Worm (Caenorhabditis elegans) whole organism, L1 larva: ENCODE data around the gene zip-5.

ENCODE experiments used
- ama-1 ChIP-seq: fragments of 150-350 bp; optimal IDR thresholded peaks from 2 replicates; lab custom pipeline; 2014
- elt-3 ChIP-seq, 6 experiments: fragments of 150-350 bp in 1 of 6; sonication (generic microtip); optimal IDR thresholded peaks; 2 replicates each; lab custom pipeline; 2017 to 2018; ENCODE audit warnings: missing biosample characterization in 6 of 6, missing genetic modification characterization in 6 of 6, inconsistent platforms in 1 of 6
- fkh-10 ChIP-seq: sonication (generic microtip); optimal IDR thresholded peaks from 2 replicates; lab custom pipeline; 2017; ENCODE audit warnings: missing biosample characterization, missing genetic modification reagents, missing genetic modification characterization
- fos-1 ChIP-seq: fragments of 150-350 bp; optimal IDR thresholded peaks from 2 replicates; lab custom pipeline; 2014; ENCODE audit warnings: missing biosample characterization, missing genetic modification characterization
- lin-13 ChIP-seq: fragments of 150-350 bp; optimal IDR thresholded peaks from 2 replicates; lab custom pipeline; 2014; ENCODE audit warnings: missing biosample characterization, missing genetic modification reagents, missing genetic modification characterization
- lin-14 ChIP-seq: fragments of 200-800 bp; sonication (Bioruptor generic); optimal IDR thresholded peaks from 2 replicates; lab custom pipeline; 2018; ENCODE audit warnings: mild to moderate bottlenecking, missing genetic modification characterization, moderate library complexity, missing compliant biosample characterization
- nhr-237 ChIP-seq: fragments of 150-350 bp; optimal IDR thresholded peaks from 2 replicates; lab custom pipeline; 2014; ENCODE audit warnings: missing biosample characterization, missing genetic modification characterization
- pag-3 ChIP-seq: sonication (generic microtip); optimal IDR thresholded peaks from 2 replicates; lab custom pipeline; 2017; ENCODE audit warnings: missing genetic modification characterization, mild to moderate bottlenecking, missing compliant biosample characterization, antibody characterized with exemption, borderline replicate concordance; ENCODE audit not compliant: insufficient read depth
- pqm-1 ChIP-seq: sonication (generic microtip); optimal IDR thresholded peaks from 3 replicates; lab custom pipeline; 2017; ENCODE audit warnings: missing biosample characterization, missing genetic modification characterization
- rnt-1 ChIP-seq: sonication (generic microtip); optimal IDR thresholded peaks from 2 replicates; lab custom pipeline; 2016; ENCODE audit warnings: mild to moderate bottlenecking, missing genetic modification characterization, moderate library complexity, missing compliant biosample characterization
- skn-1 ChIP-seq: fragments of 150-350 bp; optimal IDR thresholded peaks from 2 replicates; lab custom pipeline; 2014; ENCODE audit warnings: missing biosample characterization, missing genetic modification characterization
- tbx-2 ChIP-seq: sonication (generic microtip); optimal IDR thresholded peaks from 2 replicates; lab custom pipeline; 2016; ENCODE audit warnings: missing genetic modification characterization, missing compliant biosample characterization
- tlp-1 ChIP-seq: fragments of 150-350 bp; optimal IDR thresholded peaks from 2 replicates; lab custom pipeline; 2014; ENCODE audit warnings: missing biosample characterization, missing genetic modification characterization
- unc-130 ChIP-seq: fragments of 150-350 bp; optimal IDR thresholded peaks from 2 replicates; lab custom pipeline; 2017; ENCODE audit warnings: missing biosample characterization, missing genetic modification characterization, inconsistent platforms

DNA sequence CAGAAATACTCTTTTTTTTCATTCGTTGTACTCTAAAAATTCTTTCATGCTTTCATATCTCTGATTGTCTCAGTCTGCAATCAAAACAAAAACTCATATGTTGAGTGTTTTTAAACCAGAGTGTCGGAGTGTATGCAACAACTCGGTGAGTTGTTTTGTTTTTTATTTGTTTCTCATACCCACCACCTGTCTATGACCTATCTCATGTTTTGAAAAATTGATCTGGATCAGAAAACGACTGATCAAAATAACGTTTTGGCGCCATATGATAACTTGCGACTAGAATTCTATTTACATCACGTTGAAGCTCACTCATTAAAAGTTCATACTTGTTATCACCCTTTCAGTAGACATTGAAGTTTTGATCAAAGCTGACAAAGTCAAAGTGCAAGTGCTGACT lies 34.4 kb downstream of the zip-5 start:
- TF ChIP-seq lin-14 (peak; percentile 37), pag-3 (no peak), nhr-237 (tag; lab: Kevin White, UChicago) (no peak), unc-130 (tag; lab: Kevin White, UChicago) (no peak), fkh-10 (GFP tag; lab: Kevin White, UChicago) (no peak), elt-3 (tag; optimal IDR thresholded peaks at IDR 0.05; lab: Kevin White, UChicago) (no peak), tlp-1 (tag; lab: Kevin White, UChicago) (no peak), lin-13 (no peak), fos-1 (tag; lab: Kevin White, UChicago) (no peak), rnt-1 (peak; percentile 2), ama-1 (lab: Kevin White, UChicago) (no peak), tbx-2 (tag; lab: Kevin White, UChicago) (no peak), pqm-1 (no peak), skn-1 (tag; lab: Kevin White, UChicago) (no peak)
